Fruit fly (Drosophila melanogaster) whole organism, embryonic: ENCODE measurements around the gene CG17207.

Experiments
- BEAF-32 ChIP-seq: fragments of 200-800 bp; sonication (Bioruptor generic); optimal IDR thresholded peaks from 3 replicates; lab custom pipeline; 2017; ENCODE audit warnings: missing biosample characterization, missing genetic modification characterization, mild to moderate bottlenecking, moderate library complexity, missing genetic modification reagents
- Bteb2 ChIP-seq: fragments of 200-800 bp; sonication (Bioruptor generic); optimal IDR thresholded peaks from 2 replicates; lab custom pipeline; 2016; ENCODE audit warnings: missing biosample characterization, missing genetic modification characterization
- CG10543 ChIP-seq: fragments of 200-800 bp; sonication (Bioruptor generic); optimal IDR thresholded peaks from 3 replicates; lab custom pipeline; 2017; ENCODE audit warnings: missing biosample characterization, mild to moderate bottlenecking, missing genetic modification characterization, moderate library complexity
- CG11504 ChIP-seq: fragments of 200-800 bp; sonication (Bioruptor generic); optimal IDR thresholded peaks from 3 replicates; lab custom pipeline; 2019; ENCODE audit warnings: missing biosample characterization, mild to moderate bottlenecking, missing genetic modification characterization, moderate library complexity
- CG12744 ChIP-seq: fragments of 200-800 bp; sonication (Bioruptor generic); optimal IDR thresholded peaks from 2 replicates; lab custom pipeline; 2016; ENCODE audit warnings: missing biosample characterization, missing genetic modification characterization
- CG14441 ChIP-seq: fragments of 200-800 bp; sonication (Bioruptor generic); IDR thresholded peaks from 2 replicates; pipeline ENCODE4 v1.3.6; 2022; ENCODE audit warnings: missing biosample characterization, missing genetic modification characterization
- CG17568 ChIP-seq: fragments of 200-800 bp; sonication (Bioruptor generic); optimal IDR thresholded peaks from 2 replicates; lab custom pipeline; 2018; ENCODE audit warnings: missing biosample characterization, mild to moderate bottlenecking, missing genetic modification characterization, moderate library complexity
- CG17829 ChIP-seq: fragments of 200-800 bp; optimal IDR thresholded peaks from 2 replicates; lab custom pipeline; 2019; ENCODE audit warnings: missing biosample characterization, mild to moderate bottlenecking, missing genetic modification characterization, moderate library complexity
- CG1792 ChIP-seq: fragments of 200-800 bp; sonication (Bioruptor generic); optimal IDR thresholded peaks from 2 replicates; lab custom pipeline; 2016; ENCODE audit warnings: missing biosample characterization, missing genetic modification characterization
- CG30020 ChIP-seq: fragments of 200-800 bp; optimal IDR thresholded peaks from 2 replicates; lab custom pipeline; 2019; ENCODE audit warnings: missing biosample characterization, mild to moderate bottlenecking, missing genetic modification characterization, moderate library complexity
- CG30431 ChIP-seq: fragments of 200-800 bp; sonication (Bioruptor generic); optimal IDR thresholded peaks from 2 replicates; lab custom pipeline; 2017; ENCODE audit warnings: missing biosample characterization, missing genetic modification characterization
- CG32772 ChIP-seq: fragments of 200-800 bp; sonication (Bioruptor generic); IDR thresholded peaks from 2 replicates; pipeline ENCODE4 v1.3.6; 2022; ENCODE audit warnings: missing biosample characterization, missing genetic modification characterization
- CG34224 ChIP-seq: fragments of 200-800 bp; sonication (Bioruptor generic); IDR thresholded peaks from 3 replicates; pipeline ENCODE4 v1.3.6; 2022; ENCODE audit warnings: missing biosample characterization, missing genetic modification characterization; ENCODE audit not compliant: partially characterized antibody
- CG34376 ChIP-seq: fragments of 200-800 bp; sonication (Bioruptor generic); optimal IDR thresholded peaks from 2 replicates; lab custom pipeline; 2018; ENCODE audit warnings: missing biosample characterization, mild to moderate bottlenecking, missing genetic modification characterization
- CG42726 ChIP-seq: fragments of 200-800 bp; sonication (Bioruptor generic); IDR thresholded peaks from 2 replicates; pipeline ENCODE4 v1.3.6; 2022; ENCODE audit warnings: missing biosample characterization, missing genetic modification characterization; ENCODE audit not compliant: partially characterized antibody
- CG4328 ChIP-seq: fragments of 200-800 bp; sonication (Bioruptor generic); optimal IDR thresholded peaks from 3 replicates; lab custom pipeline; 2017; ENCODE audit warnings: missing biosample characterization, missing genetic modification reagents, missing genetic modification characterization
- CG4707 ChIP-seq: fragments of 200-800 bp; sonication (Bioruptor generic); optimal IDR thresholded peaks from 2 replicates; lab custom pipeline; 2018; ENCODE audit warnings: missing biosample characterization, mild to moderate bottlenecking, missing genetic modification characterization, moderate library complexity
- CG4730 ChIP-seq: fragments of 200-800 bp; sonication (Bioruptor generic); IDR thresholded peaks from 2 replicates; pipeline ENCODE4 v1.3.6; 2022; ENCODE audit warnings: missing biosample characterization, missing genetic modification characterization
- CG6254 ChIP-seq: fragments of 200-800 bp; sonication (Bioruptor generic); optimal IDR thresholded peaks from 3 replicates; lab custom pipeline; 2017; ENCODE audit warnings: mild to moderate bottlenecking, missing biosample characterization, missing genetic modification reagents, missing genetic modification characterization
- CG6654 ChIP-seq: fragments of 200-800 bp; sonication (Bioruptor generic); optimal IDR thresholded peaks from 2 replicates; lab custom pipeline; 2017; ENCODE audit warnings: missing biosample characterization, mild to moderate bottlenecking, missing genetic modification characterization
- CG7357 ChIP-seq: fragments of 200-800 bp; sonication (Bioruptor generic); IDR thresholded peaks from 3 replicates; pipeline ENCODE4 v1.3.6; 2022; ENCODE audit warnings: missing biosample characterization, missing genetic modification characterization
- Chrac-16 ChIP-seq: fragments of 200-800 bp; sonication (Bioruptor generic); optimal IDR thresholded peaks from 3 replicates; lab custom pipeline; 2016; ENCODE audit warnings: missing biosample characterization, missing genetic modification characterization
- CoRest ChIP-seq: fragments of 200-800 bp; sonication (Bioruptor generic); optimal IDR thresholded peaks from 3 replicates; lab custom pipeline; 2018; ENCODE audit warnings: missing biosample characterization, mild to moderate bottlenecking, missing genetic modification characterization, moderate library complexity
- D ChIP-seq, 2 experiments: fragments of 200-800 bp in 1 of 2; fragments of >200 bp in 1 of 2; sonication (Bioruptor generic) in 1 of 2; optimal IDR thresholded peaks; 2 replicates in 1 of 2; 3 replicates in 1 of 2; lab custom pipeline; 2017; ENCODE audit warnings: mild to moderate bottlenecking in 1 of 2, missing biosample characterization in 1 of 2, missing genetic modification characterization in 1 of 2, missing genetic modification reagents in 1 of 2
- Dad ChIP-seq: fragments of 200-800 bp; sonication (Bioruptor generic); optimal IDR thresholded peaks from 3 replicates; lab custom pipeline; 2016; ENCODE audit warnings: missing biosample characterization, missing genetic modification characterization
- Doc3 ChIP-seq: fragments of 200-800 bp; sonication (Bioruptor generic); IDR thresholded peaks from 3 replicates; pipeline ENCODE4 v1.3.6; 2022; ENCODE audit warnings: missing biosample characterization, missing genetic modification characterization; ENCODE audit not compliant: partially characterized antibody
- Hr39 ChIP-seq: fragments of >200 bp; optimal IDR thresholded peaks from 2 replicates; lab custom pipeline; 2017
- MESR4 ChIP-seq: fragments of 200-800 bp; sonication (Bioruptor generic); optimal IDR thresholded peaks from 2 replicates; lab custom pipeline; 2018; ENCODE audit warnings: missing biosample characterization, mild to moderate bottlenecking, missing genetic modification characterization, moderate library complexity
- Mad ChIP-seq: fragments of 200-800 bp; sonication (Bioruptor generic); optimal IDR thresholded peaks from 2 replicates; lab custom pipeline; 2016; ENCODE audit warnings: missing biosample characterization, missing genetic modification characterization
- Med ChIP-seq: fragments of 200-800 bp; sonication (Bioruptor generic); peaks from one replicate; lab custom pipeline; 2016; ENCODE audit warnings: missing biosample characterization, missing genetic modification characterization, mild to moderate bottlenecking, inconsistent platforms, moderate library complexity
- Pdp1 ChIP-seq, 2 experiments: fragments of 200-800 bp; sonication (Bioruptor generic); optimal IDR thresholded peaks; 3 replicates each; lab custom pipeline; 2016; ENCODE audit warnings: missing biosample characterization in 2 of 2, missing genetic modification characterization in 2 of 2, mild to moderate bottlenecking in 1 of 2, moderate library complexity in 1 of 2
- Taf1 ChIP-seq: fragments of 200-800 bp; sonication (Bioruptor generic); IDR thresholded peaks from 2 replicates; pipeline ENCODE4 v1.3.6; 2022; ENCODE audit warnings: missing biosample characterization, missing genetic modification characterization
- ash1 ChIP-seq: fragments of 200-800 bp; sonication (Bioruptor generic); optimal IDR thresholded peaks from 2 replicates; lab custom pipeline; 2018; ENCODE audit warnings: missing biosample characterization, mild to moderate bottlenecking, missing genetic modification characterization
- en ChIP-seq: fragments of 200-800 bp; sonication (Bioruptor generic); optimal IDR thresholded peaks from 2 replicates; lab custom pipeline; 2016; ENCODE audit warnings: missing biosample characterization, missing genetic modification characterization
- exex ChIP-seq: fragments of 200-800 bp; sonication (Bioruptor generic); optimal IDR thresholded peaks from 4 replicates; lab custom pipeline; 2018; ENCODE audit warnings: missing biosample characterization, mild to moderate bottlenecking, missing genetic modification characterization, moderate library complexity
- fd96Cb ChIP-seq: fragments of 200-800 bp; sonication (Bioruptor generic); optimal IDR thresholded peaks from 2 replicates; lab custom pipeline; 2018; ENCODE audit warnings: missing biosample characterization, mild to moderate bottlenecking, missing genetic modification characterization, moderate library complexity
- insv ChIP-seq, 2 experiments: fragments of 200-800 bp; sonication (Bioruptor generic); optimal IDR thresholded peaks; 3 replicates each; lab custom pipeline; 2016 to 2018; ENCODE audit warnings: missing biosample characterization in 2 of 2, missing genetic modification characterization in 2 of 2
- inv ChIP-seq: fragments of 200-800 bp; sonication (Bioruptor generic); IDR thresholded peaks from 2 replicates; pipeline ENCODE4 v1.3.6; 2022; ENCODE audit warnings: missing biosample characterization, missing genetic modification characterization; ENCODE audit not compliant: partially characterized antibody
- mam ChIP-seq: fragments of 200-800 bp; sonication (Bioruptor generic); optimal IDR thresholded peaks from 3 replicates; lab custom pipeline; 2016; ENCODE audit warnings: missing biosample characterization, missing genetic modification characterization
- nerfin-2 ChIP-seq: fragments of 200-800 bp; sonication (Bioruptor generic); IDR thresholded peaks from 2 replicates; pipeline ENCODE4 v1.3.6; 2022; ENCODE audit warnings: missing biosample characterization, missing genetic modification characterization; ENCODE audit not compliant: partially characterized antibody
- nom ChIP-seq: fragments of 200-800 bp; sonication (Bioruptor generic); optimal IDR thresholded peaks from 2 replicates; lab custom pipeline; 2017; ENCODE audit warnings: missing biosample characterization, missing genetic modification characterization, mild to moderate bottlenecking, moderate library complexity, missing genetic modification reagents
- org-1 ChIP-seq: fragments of 200-800 bp; sonication (Bioruptor generic); optimal IDR thresholded peaks from 2 replicates; lab custom pipeline; 2017; ENCODE audit warnings: missing biosample characterization, missing genetic modification characterization
- peb ChIP-seq: fragments of 200-800 bp; sonication (Bioruptor generic); IDR thresholded peaks from 2 replicates; pipeline ENCODE4 v1.3.6; 2022; ENCODE audit warnings: missing biosample characterization, missing genetic modification characterization
- salm ChIP-seq: fragments of 200-800 bp; sonication (Bioruptor generic); optimal IDR thresholded peaks from 2 replicates; lab custom pipeline; 2018; ENCODE audit warnings: missing biosample characterization, mild to moderate bottlenecking, missing genetic modification characterization
- sob ChIP-seq: fragments of 200-800 bp; sonication (Bioruptor generic); IDR thresholded peaks from 2 replicates; pipeline ENCODE4 v1.3.6; 2022; ENCODE audit warnings: missing biosample characterization, missing genetic modification characterization
- tap ChIP-seq: fragments of 200-800 bp; optimal IDR thresholded peaks from 3 replicates; lab custom pipeline; 2019; ENCODE audit warnings: missing biosample characterization, mild to moderate bottlenecking, missing genetic modification characterization, moderate library complexity
- tna ChIP-seq: fragments of 200-800 bp; sonication (Bioruptor generic); IDR thresholded peaks from 2 replicates; pipeline ENCODE4 v1.3.6; 2022; ENCODE audit warnings: missing biosample characterization, missing genetic modification characterization; ENCODE audit not compliant: partially characterized antibody
- twi ChIP-seq: fragments of 200-800 bp; optimal IDR thresholded peaks from 2 replicates; lab custom pipeline; 2019; ENCODE audit warnings: missing biosample characterization, mild to moderate bottlenecking, missing genetic modification characterization, moderate library complexity
- zen ChIP-seq: fragments of 200-800 bp; sonication (Bioruptor generic); optimal IDR thresholded peaks from 3 replicates; lab custom pipeline; 2018; ENCODE audit warnings: missing biosample characterization, mild to moderate bottlenecking, missing genetic modification characterization, moderate library complexity

Gene CG17207

DNA sequence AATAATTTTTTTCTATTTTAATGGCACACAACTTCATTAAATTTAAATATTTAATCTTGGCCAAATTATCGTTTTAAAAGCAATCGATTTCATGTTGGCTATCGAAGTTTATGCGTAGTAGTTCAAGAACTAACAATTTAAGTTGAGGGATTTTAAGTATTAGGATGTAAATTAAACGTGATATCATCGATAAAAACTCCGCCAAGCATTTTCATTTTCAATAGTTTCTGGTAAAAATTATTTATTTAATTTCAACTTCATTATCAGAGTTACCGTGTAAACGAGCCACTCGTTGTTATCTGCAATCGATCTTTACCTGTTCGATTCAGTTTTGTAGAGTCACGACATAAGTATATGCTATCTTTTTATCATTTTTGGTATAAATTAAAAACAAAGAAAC is 36.0 kb downstream of the CG17207 start (continued):
- TF ChIP-seq Mad (GFP tag; lab: Kevin White, UChicago) (peak; percentile 94), peb (GFP tag; lab: Robert Waterston, UW) (peak; percentile 92), salm (tag; lab: Kevin White, UChicago) (peak; percentile 98), tna (GFP tag; lab: Robert Waterston, UW) (no peak), tap (peak; percentile 99), Chrac-16 (peak; percentile 94), inv (no peak), nerfin-2 (GFP tag; lab: Robert Waterston, UW) (no peak), D (optimal IDR thresholded peaks at IDR 0.05; lab: Kevin White, UChicago) (no peak), D (GFP tag; optimal IDR thresholded peaks at IDR 0.05; lab: Kevin White, UChicago) (peak; percentile 96), Dad (GFP tag; lab: Kevin White, UChicago) (peak; percentile 94), CG1792 (peak; percentile 97), CG4328 (GFP tag; lab: Kevin White, UChicago) (peak; percentile 97), Doc3 (GFP tag; lab: Robert Waterston, UW) (0 out of 3 replicates have a peak, but pooled peaks have one; percentile 44), insv (GFP tag; optimal IDR thresholded peaks at IDR 0.05; lab: Kevin White, UChicago) (peak; percentile 22 to 79), CG17568 (GFP tag; lab: Kevin White, UChicago) (peak; percentile 97), CG12744 (GFP tag; lab: Kevin White, UChicago) (peak; percentile 94), fd96Cb (tag; lab: Kevin White, UChicago) (peak; percentile 99), Med (GFP tag; lab: Kevin White, UChicago) (peak; percentile 99), CG42726 (GFP tag; lab: Robert Waterston, UW) (no peak), zen (tag; lab: Kevin White, UChicago) (peak; percentile 100), CG7357 (GFP tag; lab: Robert Waterston, UW) (peak; percentile 69), CG14441 (GFP tag; lab: Robert Waterston, UW) (peak; percentile 95), CG34224 (GFP tag; lab: Robert Waterston, UW) (peak; percentile 55; the same call in 1 of the 3 replicates), CG32772 (GFP tag; lab: Robert Waterston, UW) (peak; percentile 88), Pdp1 (GFP tag; optimal IDR thresholded peaks at IDR 0.05; lab: Kevin White, UChicago) (peak; percentile 94 to 96), sob (peak; percentile 97), CG6254 (GFP tag; lab: Kevin White, UChicago) (peak; percentile 98), CG6654 (peak; percentile 94), CoRest (peak; percentile 99), MESR4 (peak; percentile 73), CG10543 (GFP tag; lab: Kevin White, UChicago) (peak; percentile 100), CG30431 (GFP tag; lab: Kevin White, UChicago) (peak; percentile 94), Bteb2 (peak; percentile 96), nom (GFP tag; lab: Kevin White, UChicago) (peak; percentile 99), CG17829 (tag; lab: Kevin White, UChicago) (peak; percentile 99), CG4707 (GFP tag; lab: Kevin White, UChicago) (peak; percentile 94), Taf1 (GFP tag; lab: Robert Waterston, UW) (peak; percentile 92), CG34376 (GFP tag; lab: Kevin White, UChicago) (peak; percentile 100), CG4730 (GFP tag; lab: Robert Waterston, UW) (peak; percentile 86), mam (GFP tag; lab: Kevin White, UChicago) (peak; percentile 92), CG30020 (peak; percentile 90), org-1 (GFP tag; lab: Kevin White, UChicago) (peak; percentile 90), exex (tag; lab: Kevin White, UChicago) (peak; percentile 92), twi (tag; lab: Kevin White, UChicago) (peak; percentile 97), Hr39 (lab: Kevin White, UChicago) (no peak), BEAF-32 (GFP tag; lab: Kevin White, UChicago) (peak; percentile 46), CG11504 (tag; lab: Kevin White, UChicago) (peak; percentile 97), ash1 (peak; percentile 85), en (GFP tag; lab: Kevin White, UChicago) (peak; percentile 94)
